Fruit fly (Drosophila melanogaster) whole organism, prepupa: Measurements from ENCODE around the gene pyd.

ENCODE experiments used
- Blimp-1 ChIP-seq: fragments of 200-800 bp; sonication (Bioruptor generic); optimal IDR thresholded peaks from 3 replicates; lab custom pipeline; 2017; ENCODE audit warnings: missing biosample characterization, missing genetic modification characterization, mild to moderate bottlenecking, moderate library complexity, missing genetic modification reagents
- CG11902 ChIP-seq: fragments of 200-800 bp; sonication (Bioruptor generic); optimal IDR thresholded peaks from 3 replicates; lab custom pipeline; 2016; ENCODE audit warnings: missing biosample characterization, missing genetic modification characterization
- CG34406 ChIP-seq: fragments of 200-800 bp; sonication (Bioruptor generic); optimal IDR thresholded peaks from 3 replicates; lab custom pipeline; 2016; ENCODE audit warnings: missing biosample characterization, missing genetic modification characterization
- CG6163 ChIP-seq: fragments of 200-800 bp; sonication (Bioruptor generic); IDR thresholded peaks from 3 replicates; pipeline ENCODE4 v1.3.6; 2022; ENCODE audit warnings: missing biosample characterization, missing genetic modification characterization
- Eip78C ChIP-seq: fragments of 200-800 bp; sonication (Bioruptor generic); peaks from one replicate; lab custom pipeline; 2016; ENCODE audit warnings: missing biosample characterization, missing genetic modification characterization
- Gug ChIP-seq: fragments of 200-800 bp; sonication (Bioruptor generic); IDR thresholded peaks from 2 replicates; pipeline ENCODE4 v1.3.6; 2022; ENCODE audit warnings: missing biosample characterization, missing genetic modification characterization
- Hr4 ChIP-seq: fragments of 200-800 bp; sonication (Bioruptor generic); optimal IDR thresholded peaks from 3 replicates; lab custom pipeline; 2016; ENCODE audit warnings: missing biosample characterization, missing genetic modification characterization
- OdsH ChIP-seq: fragments of 200-800 bp; sonication (Bioruptor generic); optimal IDR thresholded peaks from 3 replicates; lab custom pipeline; 2016; ENCODE audit warnings: missing biosample characterization, missing genetic modification characterization
- Smox ChIP-seq: fragments of 200-800 bp; sonication (Bioruptor generic); optimal IDR thresholded peaks from 3 replicates; lab custom pipeline; 2016; ENCODE audit warnings: missing biosample characterization, missing genetic modification characterization
- acj6 ChIP-seq: fragments of 200-800 bp; sonication (Bioruptor generic); optimal IDR thresholded peaks from 3 replicates; lab custom pipeline; 2016; ENCODE audit warnings: missing biosample characterization, missing genetic modification characterization
- esn ChIP-seq: fragments of 200-800 bp; sonication (Bioruptor generic); optimal IDR thresholded peaks from 2 replicates; lab custom pipeline; 2016; ENCODE audit warnings: missing biosample characterization, mild to moderate bottlenecking, missing genetic modification characterization, moderate library complexity
- salr ChIP-seq, 2 experiments: fragments of 200-800 bp; sonication (Bioruptor generic); optimal IDR thresholded peaks; 3 replicates each; lab custom pipeline; 2016 to 2018; ENCODE audit warnings: missing biosample characterization in 2 of 2, missing genetic modification characterization in 2 of 2, mild to moderate bottlenecking in 1 of 2
- spab ChIP-seq: fragments of 200-800 bp; sonication (Bioruptor generic); optimal IDR thresholded peaks from 2 replicates; lab custom pipeline; 2017; ENCODE audit warnings: missing biosample characterization, mild to moderate bottlenecking, missing genetic modification characterization, missing genetic modification reagents

DNA sequence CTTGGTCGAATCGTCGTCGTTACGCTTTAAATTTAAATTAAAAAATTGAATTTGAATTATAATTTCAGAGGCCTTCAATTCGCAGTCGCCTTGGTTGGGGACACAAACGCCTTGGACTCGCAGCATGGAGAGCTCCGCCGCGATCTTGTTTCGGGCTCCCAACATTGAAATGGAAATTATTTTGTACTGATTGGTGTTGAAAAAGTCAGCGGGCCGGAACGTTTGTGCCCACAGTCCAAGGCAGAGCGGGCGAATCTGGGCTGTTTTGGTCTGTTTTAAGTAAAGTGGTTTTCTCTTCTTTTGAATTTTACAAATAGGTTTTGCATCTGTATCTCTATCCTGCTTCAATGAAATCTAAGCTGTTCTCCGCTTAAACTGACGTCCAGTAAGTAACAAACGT lies 116.6 kb downstream of the pyd start:
- TF ChIP-seq spab (GFP tag; lab: Kevin White, UChicago) (no peak), Eip78C (GFP tag; lab: Kevin White, UChicago) (no peak), esn (no peak), Hr4 (GFP tag; lab: Kevin White, UChicago) (no peak), Smox (GFP tag; lab: Kevin White, UChicago) (no peak), salr (GFP tag; optimal IDR thresholded peaks at IDR 0.05; lab: Kevin White, UChicago) (no peak), Gug (GFP tag; lab: Robert Waterston, UW) (no peak), acj6 (GFP tag; lab: Kevin White, UChicago) (no peak), CG11902 (GFP tag; lab: Kevin White, UChicago) (no peak), OdsH (no peak), CG6163 (GFP tag; lab: Robert Waterston, UW) (no peak), CG34406 (no peak), Blimp-1 (GFP tag; lab: Kevin White, UChicago) (no peak)
